Fruit fly (Drosophila melanogaster) S2 (cell line): ENCODE results near the gene plx.

Experiments used
- CG8478 ChIP-seq: fragments of >200 bp; optimal IDR thresholded peaks from 2 replicates; lab custom pipeline; 2018
- CTCF ChIP-seq, 2 experiments: fragments of >200 bp; optimal IDR thresholded peaks; 2 replicates each; lab custom pipeline; 2018

DNA sequence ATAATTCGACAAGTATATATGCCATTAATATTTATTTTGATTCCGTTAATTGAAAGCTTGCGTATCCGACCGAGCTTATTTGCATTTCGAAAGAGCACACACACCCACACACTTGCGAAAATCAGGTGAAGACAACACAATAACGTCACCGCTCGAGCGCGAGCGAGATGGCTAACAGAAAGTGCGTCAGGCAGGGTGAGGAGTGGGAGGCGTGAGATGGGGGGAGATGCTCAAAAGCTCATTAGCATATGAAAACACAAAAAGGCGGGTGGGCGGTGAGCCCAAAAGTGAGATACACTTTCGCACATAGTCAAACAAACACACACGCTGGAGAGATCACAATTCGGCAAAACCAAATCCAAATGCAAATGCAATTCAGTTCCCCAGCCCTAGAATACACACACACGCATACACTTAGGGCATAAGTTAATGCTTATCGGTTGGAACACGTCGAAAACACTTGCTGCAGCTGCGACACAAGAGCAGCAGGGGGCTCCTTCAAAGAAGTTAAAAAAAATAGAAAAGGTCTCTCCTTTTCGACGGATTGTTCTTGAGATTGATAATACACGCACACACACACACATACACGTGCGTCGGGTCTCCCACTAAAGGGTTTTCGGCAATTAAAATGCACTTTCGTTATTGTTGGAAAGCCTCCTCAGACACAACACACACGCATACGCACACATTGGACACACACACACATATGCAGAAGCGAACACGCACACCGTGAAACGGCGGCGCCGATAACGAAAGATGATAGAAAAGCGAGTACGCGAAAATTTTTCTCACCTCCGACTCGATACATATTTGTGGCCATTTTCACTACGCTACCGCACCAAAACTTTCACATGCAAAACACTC, 37.7 kb upstream of the plx start:
- TF ChIP-seq CTCF (optimal IDR thresholded peaks at IDR 0.05; lab: Kevin White, UChicago) (no peak), CG8478 (lab: Kevin White, UChicago) (no peak)
